Fruit fly (Drosophila melanogaster) whole organism, embryonic: ENCODE measurements around the gene Ilp7.
A peak's percentile ranks its signal among the peaks of the same experiment; 100 is the strongest.

Experiments used
- Adf1 ChIP-seq: fragments of 200-800 bp; sonication (Bioruptor generic); IDR thresholded peaks from 2 replicates; pipeline ENCODE4 v1.3.6; 2022; ENCODE audit warnings: missing biosample characterization, missing genetic modification characterization
- Antp ChIP-seq: fragments of 200-800 bp; sonication (Bioruptor generic); optimal IDR thresholded peaks from 3 replicates; lab custom pipeline; 2016; ENCODE audit warnings: missing biosample characterization, missing genetic modification characterization
- CG10267 ChIP-seq: fragments of 200-800 bp; sonication (Bioruptor generic); optimal IDR thresholded peaks from 2 replicates; lab custom pipeline; 2018; ENCODE audit warnings: missing biosample characterization, mild to moderate bottlenecking, missing genetic modification characterization, moderate library complexity
- CG11456 ChIP-seq: fragments of 200-800 bp; sonication (Bioruptor generic); IDR thresholded peaks from 3 replicates; pipeline ENCODE4 v1.3.6; 2022; ENCODE audit warnings: missing biosample characterization, missing genetic modification characterization
- CG12236 ChIP-seq: fragments of 200-800 bp; sonication (Bioruptor generic); optimal IDR thresholded peaks from 2 replicates; lab custom pipeline; 2016; ENCODE audit warnings: missing biosample characterization, missing genetic modification characterization
- CG12659 ChIP-seq: fragments of 200-800 bp; sonication (Bioruptor generic); optimal IDR thresholded peaks from 3 replicates; lab custom pipeline; 2017; ENCODE audit warnings: mild to moderate bottlenecking, missing biosample characterization, missing genetic modification reagents, missing genetic modification characterization
- CG12744 ChIP-seq: fragments of 200-800 bp; sonication (Bioruptor generic); optimal IDR thresholded peaks from 2 replicates; lab custom pipeline; 2016; ENCODE audit warnings: missing biosample characterization, missing genetic modification characterization
- CG14710 ChIP-seq: fragments of 200-800 bp; sonication (Bioruptor generic); optimal IDR thresholded peaks from 3 replicates; lab custom pipeline; 2019; ENCODE audit warnings: missing biosample characterization, mild to moderate bottlenecking, missing genetic modification characterization, moderate library complexity
- CG15269 ChIP-seq: fragments of 200-800 bp; sonication (Bioruptor generic); optimal IDR thresholded peaks from 2 replicates; lab custom pipeline; 2018; ENCODE audit warnings: missing biosample characterization, mild to moderate bottlenecking, missing genetic modification characterization, moderate library complexity
- CG1529 ChIP-seq: fragments of 200-800 bp; sonication (Bioruptor generic); optimal IDR thresholded peaks from 3 replicates; lab custom pipeline; 2018; ENCODE audit warnings: missing biosample characterization, missing genetic modification characterization
- CG17361 ChIP-seq: fragments of 200-800 bp; sonication (Bioruptor generic); IDR thresholded peaks from 3 replicates; pipeline ENCODE4 v1.3.6; 2022; ENCODE audit warnings: missing biosample characterization, missing genetic modification characterization
- CG17802 ChIP-seq: fragments of 200-800 bp; sonication (Bioruptor generic); optimal IDR thresholded peaks from 2 replicates; lab custom pipeline; 2018; ENCODE audit warnings: missing biosample characterization, mild to moderate bottlenecking, missing genetic modification characterization, moderate library complexity
- CG3065 ChIP-seq: fragments of 200-800 bp; sonication (Bioruptor generic); optimal IDR thresholded peaks from 2 replicates; lab custom pipeline; 2016; ENCODE audit warnings: missing biosample characterization, missing genetic modification characterization
- CG32772 ChIP-seq: fragments of 200-800 bp; sonication (Bioruptor generic); IDR thresholded peaks from 2 replicates; pipeline ENCODE4 v1.3.6; 2022; ENCODE audit warnings: missing biosample characterization, missing genetic modification characterization
- CG34376 ChIP-seq: fragments of 200-800 bp; sonication (Bioruptor generic); optimal IDR thresholded peaks from 2 replicates; lab custom pipeline; 2018; ENCODE audit warnings: missing biosample characterization, mild to moderate bottlenecking, missing genetic modification characterization
- CG3726 ChIP-seq: fragments of 200-800 bp; sonication (Bioruptor generic); IDR thresholded peaks from 3 replicates; pipeline ENCODE4, ENCODE4 v1.3.6; 2022; ENCODE audit warnings: missing biosample characterization, missing genetic modification characterization
- CG43689 ChIP-seq: fragments of 200-800 bp; sonication (Bioruptor generic); IDR thresholded peaks from 2 replicates; pipeline ENCODE4 v1.3.6; 2022; ENCODE audit warnings: missing biosample characterization, missing genetic modification characterization
- CG4424 ChIP-seq: fragments of 200-800 bp; sonication (Bioruptor generic); optimal IDR thresholded peaks from 3 replicates; lab custom pipeline; 2016; ENCODE audit warnings: missing biosample characterization, missing genetic modification characterization
- CG5953 ChIP-seq: fragments of 200-800 bp; sonication (Bioruptor generic); IDR thresholded peaks from 2 replicates; pipeline ENCODE4 v1.3.6; 2022; ENCODE audit warnings: missing biosample characterization, missing genetic modification characterization
- CG7357 ChIP-seq: fragments of 200-800 bp; sonication (Bioruptor generic); IDR thresholded peaks from 3 replicates; pipeline ENCODE4 v1.3.6; 2022; ENCODE audit warnings: missing biosample characterization, missing genetic modification characterization
- CG9215 ChIP-seq: fragments of 200-800 bp; sonication (Bioruptor generic); IDR thresholded peaks from 2 replicates; pipeline ENCODE4 v1.3.6; 2022; ENCODE audit warnings: missing biosample characterization, missing genetic modification characterization
- D ChIP-seq, 2 experiments: fragments of 200-800 bp in 1 of 2; fragments of >200 bp in 1 of 2; sonication (Bioruptor generic) in 1 of 2; optimal IDR thresholded peaks; 2 replicates in 1 of 2; 3 replicates in 1 of 2; lab custom pipeline; 2017; ENCODE audit warnings: mild to moderate bottlenecking in 1 of 2, missing biosample characterization in 1 of 2, missing genetic modification characterization in 1 of 2, missing genetic modification reagents in 1 of 2
- Dip3 ChIP-seq: fragments of 200-800 bp; sonication (Bioruptor generic); optimal IDR thresholded peaks from 3 replicates; lab custom pipeline; 2016; ENCODE audit warnings: missing biosample characterization, missing genetic modification characterization
- Hr51 ChIP-seq, 2 experiments: fragments of 200-800 bp; sonication (Bioruptor generic); optimal IDR thresholded peaks; 2 replicates in 1 of 2; 3 replicates in 1 of 2; lab custom pipeline; 2016 to 2018; ENCODE audit warnings: missing biosample characterization in 2 of 2, missing genetic modification characterization in 2 of 2, mild to moderate bottlenecking in 1 of 2, moderate library complexity in 1 of 2
- Lim3 ChIP-seq: fragments of 200-800 bp; sonication (Bioruptor generic); IDR thresholded peaks from 2 replicates; pipeline ENCODE4 v1.3.6; 2022; ENCODE audit warnings: missing biosample characterization, missing genetic modification characterization
- Lpt ChIP-seq: fragments of >200 bp; optimal IDR thresholded peaks from 2 replicates; lab custom pipeline; 2018; ENCODE audit warnings: missing biosample characterization, missing genetic modification characterization
- Max ChIP-seq: fragments of 200-800 bp; sonication (Bioruptor generic); optimal IDR thresholded peaks from 2 replicates; lab custom pipeline; 2016; ENCODE audit warnings: missing biosample characterization, mild to moderate bottlenecking, missing genetic modification characterization
- Scr ChIP-seq: fragments of 200-800 bp; sonication (Bioruptor generic); IDR thresholded peaks from 2 replicates; pipeline ENCODE4 v1.3.6; 2022; ENCODE audit warnings: missing biosample characterization, missing genetic modification characterization; ENCODE audit not compliant: partially characterized antibody
- Ssrp ChIP-seq: fragments of 200-800 bp; sonication (Bioruptor generic); optimal IDR thresholded peaks from 2 replicates; lab custom pipeline; 2018; ENCODE audit warnings: missing biosample characterization, mild to moderate bottlenecking, missing genetic modification characterization, moderate library complexity
- Vsx1 ChIP-seq: fragments of 200-800 bp; sonication (Bioruptor generic); optimal IDR thresholded peaks from 2 replicates; lab custom pipeline; 2017; ENCODE audit warnings: missing biosample characterization, mild to moderate bottlenecking, missing genetic modification characterization, missing genetic modification reagents
- Xbp1 ChIP-seq: fragments of 200-800 bp; sonication (Bioruptor generic); optimal IDR thresholded peaks from 3 replicates; lab custom pipeline; 2016; ENCODE audit warnings: missing biosample characterization, mild to moderate bottlenecking, missing genetic modification characterization
- bab2 ChIP-seq: fragments of 200-800 bp; sonication (Bioruptor generic); optimal IDR thresholded peaks from 2 replicates; lab custom pipeline; 2016; ENCODE audit warnings: missing biosample characterization, missing genetic modification characterization
- cg ChIP-seq: fragments of 200-800 bp; sonication (Bioruptor generic); optimal IDR thresholded peaks from 3 replicates; lab custom pipeline; 2019; ENCODE audit warnings: missing biosample characterization, mild to moderate bottlenecking, missing genetic modification characterization, moderate library complexity
- dpn ChIP-seq, 2 experiments: fragments of 200-800 bp; sonication (Bioruptor generic); optimal IDR thresholded peaks; 3 replicates each; lab custom pipeline; 2016; ENCODE audit warnings: missing biosample characterization in 2 of 2, missing genetic modification characterization in 2 of 2
- ewg ChIP-seq: fragments of 200-800 bp; sonication (Bioruptor generic); optimal IDR thresholded peaks from 3 replicates; lab custom pipeline; 2017; ENCODE audit warnings: mild to moderate bottlenecking, missing biosample characterization, missing genetic modification reagents, missing genetic modification characterization
- exex ChIP-seq: fragments of 200-800 bp; sonication (Bioruptor generic); optimal IDR thresholded peaks from 4 replicates; lab custom pipeline; 2018; ENCODE audit warnings: missing biosample characterization, mild to moderate bottlenecking, missing genetic modification characterization, moderate library complexity
- fru ChIP-seq: fragments of >200 bp; optimal IDR thresholded peaks from 2 replicates; lab custom pipeline; 2017
- hkb ChIP-seq, 2 experiments: fragments of 200-800 bp in 1 of 2; fragments of >200 bp in 1 of 2; sonication (Bioruptor generic) in 1 of 2; IDR thresholded peaks in 1 of 2; optimal IDR thresholded peaks in 1 of 2; 2 replicates each; pipeline versions ENCODE4 v1.3.6 to Lab custom; 2017 to 2022; ENCODE audit warnings: missing biosample characterization in 1 of 2, missing genetic modification characterization in 1 of 2
- ken ChIP-seq: fragments of 200-800 bp; sonication (Bioruptor generic); IDR thresholded peaks from 3 replicates; pipeline ENCODE4 v1.3.6; 2022; ENCODE audit warnings: missing biosample characterization, missing genetic modification characterization
- nerfin-2 ChIP-seq: fragments of 200-800 bp; sonication (Bioruptor generic); IDR thresholded peaks from 2 replicates; pipeline ENCODE4 v1.3.6; 2022; ENCODE audit warnings: missing biosample characterization, missing genetic modification characterization; ENCODE audit not compliant: partially characterized antibody
- nom ChIP-seq: fragments of 200-800 bp; sonication (Bioruptor generic); optimal IDR thresholded peaks from 2 replicates; lab custom pipeline; 2017; ENCODE audit warnings: missing biosample characterization, missing genetic modification characterization, mild to moderate bottlenecking, moderate library complexity, missing genetic modification reagents
- sc ChIP-seq, 3 experiments: fragments of >200 bp in 2 of 3; fragments of 200-800 bp in 1 of 3; sonication (Bioruptor generic) in 1 of 3; optimal IDR thresholded peaks; 2 replicates in 2 of 3; 3 replicates in 1 of 3; lab custom pipeline; 2017; ENCODE audit warnings: mild to moderate bottlenecking in 1 of 3, missing biosample characterization in 1 of 3, missing genetic modification characterization in 1 of 3, missing genetic modification reagents in 1 of 3
- shn ChIP-seq: fragments of 200-800 bp; sonication (Bioruptor generic); optimal IDR thresholded peaks from 3 replicates; lab custom pipeline; 2016; ENCODE audit warnings: missing biosample characterization, missing genetic modification characterization
- tap ChIP-seq: fragments of 200-800 bp; optimal IDR thresholded peaks from 3 replicates; lab custom pipeline; 2019; ENCODE audit warnings: missing biosample characterization, mild to moderate bottlenecking, missing genetic modification characterization, moderate library complexity
- unc-4 ChIP-seq: fragments of 200-800 bp; sonication (Bioruptor generic); IDR thresholded peaks from 2 replicates; pipeline ENCODE4 v1.3.6; 2022; ENCODE audit warnings: missing biosample characterization, missing genetic modification characterization; ENCODE audit not compliant: partially characterized antibody
- usp ChIP-seq: fragments of >200 bp; optimal IDR thresholded peaks from 2 replicates; lab custom pipeline; 2017; ENCODE audit warnings: missing biosample characterization, missing genetic modification characterization
- vfl ChIP-seq: fragments of 200-800 bp; sonication (Bioruptor generic); optimal IDR thresholded peaks from 2 replicates; lab custom pipeline; 2016; ENCODE audit warnings: missing biosample characterization, missing genetic modification characterization
- wdn ChIP-seq: fragments of 200-800 bp; sonication (Bioruptor generic); IDR thresholded peaks from 2 replicates; pipeline ENCODE4 v1.3.6; 2022; ENCODE audit warnings: missing biosample characterization, missing genetic modification characterization

The Ilp7 gene

dm6 chrX:3693989-3694769, 26.8 kb downstream of the Ilp7 start (continued):
- TF ChIP-seq Adf1 (GFP tag; lab: Robert Waterston, UW) (no peak), CG9215 (no peak), vfl (no peak), CG34376 (GFP tag; lab: Kevin White, UChicago) (no peak), CG12236 (GFP tag; lab: Kevin White, UChicago) (peak; percentile 49), usp (GFP tag; lab: Kevin White, UChicago) (no peak), Lim3 (GFP tag; lab: Robert Waterston, UW) (no peak), Max (GFP tag; lab: Kevin White, UChicago) (no peak), CG32772 (GFP tag; lab: Robert Waterston, UW) (no peak), exex (tag; lab: Kevin White, UChicago) (peak; percentile 26), sc (optimal IDR thresholded peaks at IDR 0.05; lab: Kevin White, UChicago) (no peak), sc (GFP tag; optimal IDR thresholded peaks at IDR 0.05; lab: Kevin White, UChicago) (peak; percentile 66), hkb (optimal IDR thresholded peaks at IDR 0.05; lab: Kevin White, UChicago) (no peak), hkb (GFP tag; IDR thresholded peaks at IDR 0.05; lab: Robert Waterston, UW) (no peak), ewg (GFP tag; lab: Kevin White, UChicago) (peak; percentile 32), shn (peak; percentile 57), CG3726 (GFP tag; lab: Robert Waterston, UW) (no peak), bab2 (no peak), cg (GFP tag; lab: Kevin White, UChicago) (no peak), Scr (GFP tag; lab: Robert Waterston, UW) (no peak), CG17802 (tag; lab: Kevin White, UChicago) (no peak), Antp (GFP tag; lab: Kevin White, UChicago) (peak; percentile 42), Vsx1 (GFP tag; lab: Kevin White, UChicago) (peak; percentile 9), CG7357 (no peak), unc-4 (no peak), CG5953 (GFP tag; lab: Robert Waterston, UW) (no peak), D (optimal IDR thresholded peaks at IDR 0.05; lab: Kevin White, UChicago) (no peak), D (GFP tag; optimal IDR thresholded peaks at IDR 0.05; lab: Kevin White, UChicago) (peak; percentile 58), Lpt (GFP tag; lab: Kevin White, UChicago) (no peak), dpn (GFP tag; optimal IDR thresholded peaks at IDR 0.05; lab: Kevin White, UChicago) (peak; percentile 4 to 31), wdn (GFP tag; lab: Robert Waterston, UW) (no peak), Xbp1 (GFP tag; lab: Kevin White, UChicago) (peak; percentile 54), Dip3 (no peak), CG14710 (tag; lab: Kevin White, UChicago) (peak; percentile 78), ken (GFP tag; lab: Robert Waterston, UW) (0 out of 3 replicates have a peak, but pooled peaks have one; percentile 53), nom (GFP tag; lab: Kevin White, UChicago) (no peak), Hr51 (GFP tag; optimal IDR thresholded peaks at IDR 0.05; lab: Kevin White, UChicago) (peak in 1 of 2 experiments; percentile 70), CG4424 (GFP tag; lab: Kevin White, UChicago) (peak; percentile 71), CG12744 (GFP tag; lab: Kevin White, UChicago) (no peak), CG43689 (GFP tag; lab: Robert Waterston, UW) (no peak), CG10267 (tag; lab: Kevin White, UChicago) (peak; percentile 49), nerfin-2 (no peak), CG1529 (GFP tag; lab: Kevin White, UChicago) (peak; percentile 58), CG17361 (GFP tag; lab: Robert Waterston, UW) (peak; percentile 84), CG11456 (no peak), CG3065 (GFP tag; lab: Kevin White, UChicago) (peak; percentile 25), CG15269 (peak; percentile 48), Ssrp (peak; percentile 75), fru (lab: Kevin White, UChicago) (no peak), CG12659 (GFP tag; lab: Kevin White, UChicago) (peak; percentile 63), tap (tag; lab: Kevin White, UChicago) (peak; percentile 5)
